ENCODE assay signal across 4 fruit fly cellular contexts in genomic region chr3L:133383-133782, dm6.
TF ChIP-seq lines count a peak whose summit lies in the region.

No protein-coding gene starts in this region.

- TF ChIP-seq CTCF in whole organism, embryonic (GFP tag; optimal IDR thresholded peaks at IDR 0.05; lab: Kevin White, UChicago), result no peak

TF ChIP-seq in whole organism, adult, 20 proteins besides CTCF, POLR2A, EP300 and RAD21:
- peak; percentile 38 for TF ChIP-seq CG12768 (GFP tag; optimal IDR thresholded peaks at IDR 0.05; lab: Kevin White, UChicago)
- no peak for TF ChIP-seq Crg-1 (GFP tag; optimal IDR thresholded peaks at IDR 0.05; lab: Kevin White, UChicago)
- TF ChIP-seq CG11617 (GFP tag; optimal IDR thresholded peaks at IDR 0.05; lab: Kevin White, UChicago), result no peak
- TF ChIP-seq Clk (GFP tag; optimal IDR thresholded peaks at IDR 0.05; lab: Kevin White, UChicago), result no peak

TF ChIP-seq in whole organism, embryonic, 481 proteins besides CTCF, POLR2A, EP300 and RAD21:
- peak; percentile 36; the same call in 1 of the 2 replicates for TF ChIP-seq chm (GFP tag; IDR thresholded peaks at IDR 0.05; lab: Robert Waterston, UW)
- TF ChIP-seq cwo (GFP tag; optimal IDR thresholded peaks at IDR 0.05; lab: Kevin White, UChicago), result peak; percentile 1
- TF ChIP-seq Rfx (GFP tag; IDR thresholded peaks at IDR 0.05; lab: Robert Waterston, UW), result peak; percentile 29; the same call in 1 of the 2 replicates
- no peak for TF ChIP-seq CG2889 (GFP tag; IDR thresholded peaks at IDR 0.05; lab: Robert Waterston, UW)
- TF ChIP-seq CG10543 (GFP tag; optimal IDR thresholded peaks at IDR 0.05; lab: Kevin White, UChicago), result peak; percentile 36
- TF ChIP-seq chinmo (GFP tag; IDR thresholded peaks at IDR 0.05; lab: Robert Waterston, UW; ENCODE audit: partially characterized antibody), result 0 out of 4 replicates have a peak, but pooled peaks have one; percentile 5
- TF ChIP-seq zen (tag; optimal IDR thresholded peaks at IDR 0.05; lab: Kevin White, UChicago), result no peak
- TF ChIP-seq sens (GFP tag; lab: Kevin White, UChicago), result peak; percentile 71
- TF ChIP-seq sr (GFP tag; IDR thresholded peaks at IDR 0.05; lab: Robert Waterston, UW), result peak; percentile 79; the same call in 2 of the 3 replicates
- TF ChIP-seq crol (GFP tag; IDR thresholded peaks at IDR 0.05; lab: Robert Waterston, UW), result peak; percentile 64
- TF ChIP-seq pnt (GFP tag; optimal IDR thresholded peaks at IDR 0.05; lab: Kevin White, UChicago), result no peak
- TF ChIP-seq CG43689 (GFP tag; IDR thresholded peaks at IDR 0.05; lab: Robert Waterston, UW), result no peak
- TF ChIP-seq Hand (GFP tag; optimal IDR thresholded peaks at IDR 0.05; lab: Kevin White, UChicago), result no peak
- TF ChIP-seq CG12769 (tag; optimal IDR thresholded peaks at IDR 0.05; lab: Kevin White, UChicago), result peak; percentile 61
- 0 out of 2 replicates have a peak, but pooled peaks have one; percentile 12 for TF ChIP-seq CG32532 (GFP tag; IDR thresholded peaks at IDR 0.05; lab: Robert Waterston, UW)
- no peak for TF ChIP-seq Bdp1 (GFP tag; optimal IDR thresholded peaks at IDR 0.05; lab: Kevin White, UChicago)
- peak; percentile 90 for TF ChIP-seq Med (GFP tag; lab: Kevin White, UChicago)
- no peak for TF ChIP-seq CG10979 (tag; optimal IDR thresholded peaks at IDR 0.05; lab: Kevin White, UChicago)
- peak; percentile 41 for TF ChIP-seq CG4328 (GFP tag; optimal IDR thresholded peaks at IDR 0.05; lab: Kevin White, UChicago)

TF ChIP-seq in whole organism, prepupa, 60 proteins besides CTCF, POLR2A, EP300 and RAD21:
- TF ChIP-seq svp (GFP tag; lab: Kevin White, UChicago) (peak; percentile 37), Eip78C (GFP tag; lab: Kevin White, UChicago) (peak; percentile 31), CG31627 (GFP tag; optimal IDR thresholded peaks at IDR 0.05; lab: Kevin White, UChicago) (no peak)
TF ChIP-seq in whole organism, prepupa: peak in this region for 2.

TF ChIP-seq in whole organism, pupa, 21 proteins besides CTCF, POLR2A, EP300 and RAD21:
- TF ChIP-seq CG34367 (tag; optimal IDR thresholded peaks at IDR 0.05; lab: Kevin White, UChicago) (no peak), CG32121 (GFP tag; IDR thresholded peaks at IDR 0.05; lab: Robert Waterston, UW) (peak; percentile 33)
TF ChIP-seq in whole organism, pupa: peak in this region for 1.
